Fruit fly (Drosophila melanogaster): ENCODE data around the gene CG10949.

CG10949 gene

dm6 chr2L:20382141-20382815 is 34.4 kb downstream of the CG10949 start, which contains the start of gene CG16798 (continued):
- TF ChIP-seq Dad (GFP tag; optimal IDR thresholded peaks at IDR 0.05) (no peak), CG12071 (GFP tag; optimal IDR thresholded peaks at IDR 0.05) (no peak), CG15479 (GFP tag; optimal IDR thresholded peaks at IDR 0.05) (no peak), lmd (GFP tag; IDR thresholded peaks at IDR 0.05) (no peak), Fer3 (tag; optimal IDR thresholded peaks at IDR 0.05) (no peak), pnt (GFP tag; optimal IDR thresholded peaks at IDR 0.05) (no peak), Oaz (GFP tag; IDR thresholded peaks at IDR 0.05) (no peak), en (GFP tag; optimal IDR thresholded peaks at IDR 0.05) (no peak), Rx (GFP tag; IDR thresholded peaks at IDR 0.05) (no peak), aop (GFP tag; IDR thresholded peaks at IDR 0.05) (no peak), CG2116 (GFP tag; optimal IDR thresholded peaks at IDR 0.05) (no peak), Hmx (GFP tag; optimal IDR thresholded peaks at IDR 0.05) (no peak), vnd (GFP tag; IDR thresholded peaks at IDR 0.05; ENCODE audit: partially characterized antibody) (no peak), sqz (GFP tag; optimal IDR thresholded peaks at IDR 0.05) (no peak), Taf1 (GFP tag; IDR thresholded peaks at IDR 0.05) (no peak), CG11504 (tag; optimal IDR thresholded peaks at IDR 0.05) (peak; percentile 14), CG10209 (GFP tag; optimal IDR thresholded peaks at IDR 0.05) (no peak), crc (GFP tag; optimal IDR thresholded peaks at IDR 0.05) (no peak), ranshi (GFP tag; IDR thresholded peaks at IDR 0.05) (no peak), CG13123 (GFP tag; optimal IDR thresholded peaks at IDR 0.05) (no peak), Aef1 (GFP tag; IDR thresholded peaks at IDR 0.05) (no peak), CG15696 (tag; optimal IDR thresholded peaks at IDR 0.05) (no peak), YL-1 (GFP tag; optimal IDR thresholded peaks at IDR 0.05) (no peak), da (GFP tag; optimal IDR thresholded peaks at IDR 0.05) (no peak), Awh (GFP tag; IDR thresholded peaks at IDR 0.05) (peak; percentile 34; the same call in 1 of the 2 replicates), kni (GFP tag; optimal IDR thresholded peaks at IDR 0.05) (no peak), HLH4C (GFP tag; IDR thresholded peaks at IDR 0.05; ENCODE audit: partially characterized antibody) (no peak), Camta (GFP tag; optimal IDR thresholded peaks at IDR 0.05) (no peak), salm (tag; optimal IDR thresholded peaks at IDR 0.05) (no peak), vvl (GFP tag; IDR thresholded peaks at IDR 0.05) (no peak), MESR4 (GFP tag; optimal IDR thresholded peaks at IDR 0.05) (no peak), odd (GFP tag; optimal IDR thresholded peaks at IDR 0.05) (no peak), CG30020 (tag; optimal IDR thresholded peaks at IDR 0.05) (no peak), CG12942 (GFP tag; optimal IDR thresholded peaks at IDR 0.05) (no peak), Gug (GFP tag; IDR thresholded peaks at IDR 0.05) (no peak)

- TF ChIP-seq CG14965 (GFP tag; optimal IDR thresholded peaks at IDR 0.05; ENCODE audit: borderline replicate concordance) (no peak), Lim3 (GFP tag; IDR thresholded peaks at IDR 0.05) (no peak), ttk (GFP tag; IDR thresholded peaks at IDR 0.05) (no peak), CG6272 (GFP tag; IDR thresholded peaks at IDR 0.05) (no peak), CG18599 (GFP tag; optimal IDR thresholded peaks at IDR 0.05) (no peak), slp2 (GFP tag; optimal IDR thresholded peaks at IDR 0.05) (no peak), bsh (GFP tag; optimal IDR thresholded peaks at IDR 0.05) (peak in 1 of 2 experiments; percentile 74), CG30431 (GFP tag; optimal IDR thresholded peaks at IDR 0.05) (no peak), Sry-δ (GFP tag; optimal IDR thresholded peaks at IDR 0.05) (no peak), CG16813 (GFP tag; IDR thresholded peaks at IDR 0.05; ENCODE audit: partially characterized antibody) (no peak), CG2129 (GFP tag; IDR thresholded peaks at IDR 0.05; ENCODE audit: partially characterized antibody) (no peak), CG6791 (GFP tag; IDR thresholded peaks at IDR 0.05; ENCODE audit: partially characterized antibody) (no peak), D19A (tag; optimal IDR thresholded peaks at IDR 0.05) (no peak), CG17612 (GFP tag; IDR thresholded peaks at IDR 0.05) (no peak), sens (GFP tag) (peak; percentile 21)
Observed at dm6 chr2L:20381329-20381728, 35.4 kb downstream of the CG10949 start.
